Fruit fly (Drosophila melanogaster): ENCODE results near the gene CG11550.

- TF ChIP-seq kay (GFP tag; ENCODE audit: borderline replicate concordance) (no peak), CG7101 (tag; optimal IDR thresholded peaks at IDR 0.05) (no peak), CG1620 (GFP tag; optimal IDR thresholded peaks at IDR 0.05) (no peak), CG14711 (tag; optimal IDR thresholded peaks at IDR 0.05) (no peak), CG11617 (GFP tag; optimal IDR thresholded peaks at IDR 0.05) (no peak), Clk (GFP tag; optimal IDR thresholded peaks at IDR 0.05) (no peak), Mnt (GFP tag; optimal IDR thresholded peaks at IDR 0.05) (no peak), tj (GFP tag; optimal IDR thresholded peaks at IDR 0.05) (no peak), Hr96 (GFP tag; optimal IDR thresholded peaks at IDR 0.05) (no peak), ovo (GFP tag; optimal IDR thresholded peaks at IDR 0.05) (no peak), CG7045 (GFP tag; optimal IDR thresholded peaks at IDR 0.05) (no peak), Crg-1 (GFP tag; optimal IDR thresholded peaks at IDR 0.05) (no peak)
These were observed 3.6 kb upstream of the CG11550 start for dm6 chr3R:31683048-31683857.
